Fruit fly (Drosophila melanogaster): ENCODE results near the gene polybromo.

The polybromo gene

dm6 chr3R:24787042-24787565, 18.0 kb downstream of the polybromo start, which contains the start of gene CG5805 (continued):
- TF ChIP-seq amos (GFP tag; IDR thresholded peaks at IDR 0.05; ENCODE audit: partially characterized antibody), result no peak; the same call in 1 of the 2 replicates
- TF ChIP-seq gfzf (GFP tag; optimal IDR thresholded peaks at IDR 0.05), result peak; percentile 87
- TF ChIP-seq tll (GFP tag; optimal IDR thresholded peaks at IDR 0.05), result peak in 1 of 2 experiments; percentile 23
- no peak for TF ChIP-seq ab (GFP tag; optimal IDR thresholded peaks at IDR 0.05)
- TF ChIP-seq fd64A (GFP tag; optimal IDR thresholded peaks at IDR 0.05), result peak; percentile 73
- TF ChIP-seq Taf1 (GFP tag; IDR thresholded peaks at IDR 0.05), result peak; percentile 30; the same call in 1 of the 2 replicates
- no peak for TF ChIP-seq vnd (GFP tag; IDR thresholded peaks at IDR 0.05; ENCODE audit: partially characterized antibody)
- TF ChIP-seq HLH54F (GFP tag; optimal IDR thresholded peaks at IDR 0.05), result peak; percentile 70
- peak; percentile 59 for TF ChIP-seq CG2120 (GFP tag; optimal IDR thresholded peaks at IDR 0.05)
- peak; percentile 53 for TF ChIP-seq CG12299 (tag; optimal IDR thresholded peaks at IDR 0.05)
- TF ChIP-seq CG4854 (GFP tag; optimal IDR thresholded peaks at IDR 0.05), result peak; percentile 83
- peak; percentile 34; the same call in 2 of the 3 replicates for TF ChIP-seq Mrtf (GFP tag; IDR thresholded peaks at IDR 0.05)
- peak; percentile 9; the same call in 1 of the 2 replicates for TF ChIP-seq tna (GFP tag; IDR thresholded peaks at IDR 0.05; ENCODE audit: partially characterized antibody)
- peak; percentile 81 for TF ChIP-seq NC2β (GFP tag; optimal IDR thresholded peaks at IDR 0.05)
- peak; percentile 75 for TF ChIP-seq unpg (GFP tag; optimal IDR thresholded peaks at IDR 0.05)
- no peak for TF ChIP-seq pros (GFP tag; optimal IDR thresholded peaks at IDR 0.05)
- no peak for TF ChIP-seq bbx (GFP tag; IDR thresholded peaks at IDR 0.05; ENCODE audit: partially characterized antibody)
- peak; percentile 69 for TF ChIP-seq Oli (tag; optimal IDR thresholded peaks at IDR 0.05)
- TF ChIP-seq CG7372 (GFP tag; IDR thresholded peaks at IDR 0.05), result peak; percentile 61; the same call in 1 of the 2 replicates
- no peak for TF ChIP-seq Hr39 (optimal IDR thresholded peaks at IDR 0.05)
- peak; percentile 66 for TF ChIP-seq sd (tag; optimal IDR thresholded peaks at IDR 0.05)
- peak; percentile 60 for TF ChIP-seq gcm (GFP tag; optimal IDR thresholded peaks at IDR 0.05)
- no peak for TF ChIP-seq CG17568 (GFP tag; optimal IDR thresholded peaks at IDR 0.05)
- peak; percentile 96 for TF ChIP-seq CG12769 (tag; optimal IDR thresholded peaks at IDR 0.05)
- TF ChIP-seq Gug (GFP tag; IDR thresholded peaks at IDR 0.05), result no peak
- peak; percentile 59 for TF ChIP-seq repo (GFP tag; optimal IDR thresholded peaks at IDR 0.05)
- peak; percentile 70 for TF ChIP-seq sens-2 (GFP tag; IDR thresholded peaks at IDR 0.05)
- TF ChIP-seq CG11085 (GFP tag; IDR thresholded peaks at IDR 0.05), result peak; percentile 83
- 0 out of 2 replicates have a peak, but pooled peaks have one; percentile 21 for TF ChIP-seq inv (GFP tag; IDR thresholded peaks at IDR 0.05; ENCODE audit: partially characterized antibody)
- TF ChIP-seq insv (GFP tag; optimal IDR thresholded peaks at IDR 0.05), result peak; percentile 82 to 96
- peak; percentile 91 for TF ChIP-seq Fer1 (GFP tag; optimal IDR thresholded peaks at IDR 0.05)
- peak; percentile 81 for TF ChIP-seq scrt (GFP tag; optimal IDR thresholded peaks at IDR 0.05)
- TF ChIP-seq disco-r (GFP tag; optimal IDR thresholded peaks at IDR 0.05), result peak; percentile 69
- TF ChIP-seq CG17829 (tag; optimal IDR thresholded peaks at IDR 0.05), result peak; percentile 65
- TF ChIP-seq sc (optimal IDR thresholded peaks at IDR 0.05), result no peak
- TF ChIP-seq sc (GFP tag; optimal IDR thresholded peaks at IDR 0.05), result peak; percentile 75
- peak; percentile 90 for TF ChIP-seq CG6765 (GFP tag; optimal IDR thresholded peaks at IDR 0.05)
- peak; percentile 14; the same call in 1 of the 3 replicates for TF ChIP-seq CG11093 (GFP tag; IDR thresholded peaks at IDR 0.05)
- peak; percentile 68 for TF ChIP-seq psq (GFP tag; optimal IDR thresholded peaks at IDR 0.05)
- TF ChIP-seq Lpt (GFP tag; optimal IDR thresholded peaks at IDR 0.05), result no peak
- TF ChIP-seq Oaz (GFP tag; IDR thresholded peaks at IDR 0.05), result peak; percentile 55
- peak; percentile 78; the same call in 2 of the 3 replicates for TF ChIP-seq CG34422 (GFP tag; IDR thresholded peaks at IDR 0.05)
- TF ChIP-seq HmgD (GFP tag; optimal IDR thresholded peaks at IDR 0.05), result peak; percentile 69
- peak; percentile 93 for TF ChIP-seq NfI (GFP tag; optimal IDR thresholded peaks at IDR 0.05)
- peak; percentile 77 for TF ChIP-seq Camta (GFP tag; optimal IDR thresholded peaks at IDR 0.05)
- TF ChIP-seq yki (optimal IDR thresholded peaks at IDR 0.05), result no peak
- TF ChIP-seq CG12219 (GFP tag; optimal IDR thresholded peaks at IDR 0.05), result peak; percentile 79
- peak; percentile 78 for TF ChIP-seq CG17385 (GFP tag; optimal IDR thresholded peaks at IDR 0.05)
- TF ChIP-seq knrl (GFP tag; IDR thresholded peaks at IDR 0.05; ENCODE audit: partially characterized antibody), result no peak; the same call in 2 of the 3 replicates
- TF ChIP-seq CG10321 (GFP tag; IDR thresholded peaks at IDR 0.05), result peak; percentile 71
